Worm (Caenorhabditis elegans): ENCODE results near the gene srd-43.

Gene srd-43

ce11 chrX:13325039-13325438 is 19.4 kb upstream of the srd-43 start:
- TF ChIP-seq ztf-29 (GFP tag; IDR thresholded peaks at IDR 0.05), result no peak
- no peak for TF ChIP-seq med-1 (GFP tag; optimal IDR thresholded peaks at IDR 0.05; ENCODE audit: insufficient read depth)
- no peak for TF ChIP-seq cog-1 (tag; optimal IDR thresholded peaks at IDR 0.05)
- TF ChIP-seq ztf-23 (GFP tag; IDR thresholded peaks at IDR 0.05), result no peak
- TF ChIP-seq klf-2 (GFP tag; conservative IDR thresholded peaks at IDR 0.05), result no peak

- TF ChIP-seq klf-2 (GFP tag; conservative IDR thresholded peaks at IDR 0.05) (no peak), cog-1 (tag; optimal IDR thresholded peaks at IDR 0.05) (no peak), ref-1 (GFP tag; conservative IDR thresholded peaks at IDR 0.05) (no peak), tab-1 (GFP tag; IDR thresholded peaks at IDR 0.05) (no peak), ztf-29 (GFP tag; IDR thresholded peaks at IDR 0.05) (no peak), flt-1 (GFP tag; IDR thresholded peaks at IDR 0.05) (no peak), ztf-23 (GFP tag; IDR thresholded peaks at IDR 0.05) (no peak), T22C8.4 (GFP tag; IDR thresholded peaks at IDR 0.05) (no peak), med-1 (GFP tag; optimal IDR thresholded peaks at IDR 0.05; ENCODE audit: insufficient read depth) (no peak)
Observed at ce11 chrX:13324326-13324725, 18.7 kb upstream of the srd-43 start.

- TF ChIP-seq ref-1 (GFP tag; conservative IDR thresholded peaks at IDR 0.05) (no peak), klf-2 (GFP tag; conservative IDR thresholded peaks at IDR 0.05) (no peak), med-1 (GFP tag; optimal IDR thresholded peaks at IDR 0.05; ENCODE audit: insufficient read depth) (no peak), ztf-29 (GFP tag; IDR thresholded peaks at IDR 0.05) (no peak)
Observed at ce11 chrX:13323697-13324096, 18.1 kb upstream of the srd-43 start.

- TF ChIP-seq ref-1 (GFP tag; conservative IDR thresholded peaks at IDR 0.05) (no peak), klf-2 (GFP tag; conservative IDR thresholded peaks at IDR 0.05) (no peak), ztf-23 (GFP tag; IDR thresholded peaks at IDR 0.05) (no peak), med-1 (GFP tag; optimal IDR thresholded peaks at IDR 0.05; ENCODE audit: insufficient read depth) (no peak), flt-1 (GFP tag; IDR thresholded peaks at IDR 0.05) (no peak), ztf-29 (GFP tag; IDR thresholded peaks at IDR 0.05) (no peak), T22C8.4 (GFP tag; IDR thresholded peaks at IDR 0.05) (no peak), cog-1 (tag; optimal IDR thresholded peaks at IDR 0.05) (no peak), tab-1 (GFP tag; IDR thresholded peaks at IDR 0.05) (no peak)
Observed at ce11 chrX:13322886-13323285, 17.2 kb upstream of the srd-43 start, which contains the start of gene F46G10.2. F46G10.2 (plus strand) TSS chrX:13322963.

- no peak for TF ChIP-seq cog-1 (tag; optimal IDR thresholded peaks at IDR 0.05)
- no peak for TF ChIP-seq ztf-29 (GFP tag; IDR thresholded peaks at IDR 0.05)
- TF ChIP-seq ref-1 (GFP tag; conservative IDR thresholded peaks at IDR 0.05), result no peak
- no peak for TF ChIP-seq med-1 (GFP tag; optimal IDR thresholded peaks at IDR 0.05; ENCODE audit: insufficient read depth)
- no peak for TF ChIP-seq flt-1 (GFP tag; IDR thresholded peaks at IDR 0.05)
Observed at ce11 chrX:13320575-13320974, 14.9 kb upstream of the srd-43 start.

ce11 chrX:13318316-13318715 is 12.7 kb upstream of the srd-43 start:
- TF ChIP-seq cog-1 (tag; optimal IDR thresholded peaks at IDR 0.05), result no peak
- TF ChIP-seq klf-2 (GFP tag; conservative IDR thresholded peaks at IDR 0.05), result no peak
- no peak for TF ChIP-seq ref-1 (GFP tag; conservative IDR thresholded peaks at IDR 0.05)
- TF ChIP-seq med-1 (GFP tag; optimal IDR thresholded peaks at IDR 0.05; ENCODE audit: insufficient read depth), result no peak
- no peak for TF ChIP-seq flt-1 (GFP tag; IDR thresholded peaks at IDR 0.05)
- TF ChIP-seq T22C8.4 (GFP tag; IDR thresholded peaks at IDR 0.05), result no peak
- no peak for TF ChIP-seq tab-1 (GFP tag; IDR thresholded peaks at IDR 0.05)
- TF ChIP-seq ztf-29 (GFP tag; IDR thresholded peaks at IDR 0.05), result no peak
- no peak for TF ChIP-seq ztf-23 (GFP tag; IDR thresholded peaks at IDR 0.05)

ce11 chrX:13317532-13317931 is 11.9 kb upstream of the srd-43 start:
- TF ChIP-seq cog-1 (tag; optimal IDR thresholded peaks at IDR 0.05) (no peak), tab-1 (GFP tag; IDR thresholded peaks at IDR 0.05) (no peak), flt-1 (GFP tag; IDR thresholded peaks at IDR 0.05) (no peak), ref-1 (GFP tag; conservative IDR thresholded peaks at IDR 0.05) (no peak), T22C8.4 (GFP tag; IDR thresholded peaks at IDR 0.05) (no peak), ztf-29 (GFP tag; IDR thresholded peaks at IDR 0.05) (no peak), med-1 (GFP tag; optimal IDR thresholded peaks at IDR 0.05; ENCODE audit: insufficient read depth) (no peak)

- TF ChIP-seq klf-2 (GFP tag; conservative IDR thresholded peaks at IDR 0.05), result no peak
- no peak for TF ChIP-seq flt-1 (GFP tag; IDR thresholded peaks at IDR 0.05)
- no peak for TF ChIP-seq T22C8.4 (GFP tag; IDR thresholded peaks at IDR 0.05)
- no peak for TF ChIP-seq ztf-23 (GFP tag; IDR thresholded peaks at IDR 0.05)
- no peak for TF ChIP-seq ztf-29 (GFP tag; IDR thresholded peaks at IDR 0.05)
- TF ChIP-seq ref-1 (GFP tag; conservative IDR thresholded peaks at IDR 0.05), result no peak
- TF ChIP-seq cog-1 (tag; optimal IDR thresholded peaks at IDR 0.05), result no peak
- TF ChIP-seq med-1 (GFP tag; optimal IDR thresholded peaks at IDR 0.05; ENCODE audit: insufficient read depth), result no peak
- TF ChIP-seq tab-1 (GFP tag; IDR thresholded peaks at IDR 0.05), result no peak
Observed at ce11 chrX:13315093-13315492, 9.4 kb upstream of the srd-43 start.

- TF ChIP-seq med-1 (GFP tag; optimal IDR thresholded peaks at IDR 0.05; ENCODE audit: insufficient read depth) (no peak), tab-1 (GFP tag; IDR thresholded peaks at IDR 0.05) (no peak), ztf-23 (GFP tag; IDR thresholded peaks at IDR 0.05) (no peak), ref-1 (GFP tag; conservative IDR thresholded peaks at IDR 0.05) (no peak), ztf-29 (GFP tag; IDR thresholded peaks at IDR 0.05) (no peak), T22C8.4 (GFP tag; IDR thresholded peaks at IDR 0.05) (no peak), cog-1 (tag; optimal IDR thresholded peaks at IDR 0.05) (no peak), klf-2 (GFP tag; conservative IDR thresholded peaks at IDR 0.05) (no peak), flt-1 (GFP tag; IDR thresholded peaks at IDR 0.05) (no peak)
Observed at ce11 chrX:13311641-13312423, 6.2 kb upstream of the srd-43 start, which contains the start of gene F46G10.1. F46G10.1 (minus strand) TSS chrX:13311755.

- TF ChIP-seq klf-2 (GFP tag; conservative IDR thresholded peaks at IDR 0.05) (no peak), ref-1 (GFP tag; conservative IDR thresholded peaks at IDR 0.05) (no peak), flt-1 (GFP tag; IDR thresholded peaks at IDR 0.05) (no peak), tab-1 (GFP tag; IDR thresholded peaks at IDR 0.05) (no peak), cog-1 (tag; optimal IDR thresholded peaks at IDR 0.05) (no peak), ztf-23 (GFP tag; IDR thresholded peaks at IDR 0.05) (no peak), ztf-29 (GFP tag; IDR thresholded peaks at IDR 0.05) (no peak), med-1 (GFP tag; optimal IDR thresholded peaks at IDR 0.05; ENCODE audit: insufficient read depth) (no peak), T22C8.4 (GFP tag; IDR thresholded peaks at IDR 0.05) (no peak)
Observed at ce11 chrX:13310763-13311162, 5.1 kb upstream of the srd-43 start.

All from whole organism, midembryonic.